Worm (Caenorhabditis elegans) whole organism, young adult: Measurements from ENCODE around the gene ZK1240.5.

Experiments
- B0019.2 ChIP-seq: fragments of 200-800 bp; sonication (Bioruptor generic); conservative IDR thresholded peaks from 2 replicates; pipeline ENCODE4 v1.3.6; 2022; ENCODE audit warnings: missing genetic modification reagents, missing genetic modification characterization, missing compliant biosample characterization
- B0261.1 ChIP-seq: sonication (generic microtip); optimal IDR thresholded peaks from 2 replicates; lab custom pipeline; 2016; ENCODE audit warnings: mild to moderate bottlenecking, missing genetic modification characterization, moderate library complexity, missing compliant biosample characterization
- B0336.3 ChIP-seq: fragments of 200-800 bp; sonication (Bioruptor generic); IDR thresholded peaks from 2 replicates; pipeline ENCODE4 v1.3.6; 2022; ENCODE audit warnings: missing genetic modification characterization, missing compliant biosample characterization
- C06A6.2 ChIP-seq: fragments of 200-800 bp; sonication (Bioruptor generic); conservative IDR thresholded peaks from 2 replicates; pipeline ENCODE4 v1.3.6; 2022; ENCODE audit warnings: missing genetic modification characterization, missing compliant biosample characterization
- F23B12.7 ChIP-seq: sonication (generic microtip); optimal IDR thresholded peaks from 2 replicates; lab custom pipeline; 2017; ENCODE audit warnings: missing genetic modification characterization, mild to moderate bottlenecking, missing compliant biosample characterization, antibody characterized with exemption, moderate library complexity; ENCODE audit not compliant: insufficient read depth
- F55B11.4 ChIP-seq: sonication (generic microtip); optimal IDR thresholded peaks from 2 replicates; lab custom pipeline; 2016; ENCODE audit warnings: missing compliant biosample characterization, missing genetic modification characterization, borderline replicate concordance; ENCODE audit not compliant: insufficient read depth
- Y56A3A.18 ChIP-seq: fragments of 200-800 bp; sonication (Bioruptor generic); IDR thresholded peaks from 2 replicates; pipeline ENCODE4 v1.3.6; 2022; ENCODE audit warnings: missing genetic modification reagents, missing genetic modification characterization, missing compliant biosample characterization
- ZK185.1 ChIP-seq: sonication (generic microtip); optimal IDR thresholded peaks from 2 replicates; lab custom pipeline; 2016; ENCODE audit warnings: mild to moderate bottlenecking, missing genetic modification characterization, missing compliant biosample characterization; ENCODE audit not compliant: poor library complexity, severe bottlenecking
- aptf-2 ChIP-seq: fragments of 200-800 bp; sonication (Bioruptor generic); conservative IDR thresholded peaks from 2 replicates; pipeline ENCODE4 v1.3.6; 2022; ENCODE audit warnings: missing genetic modification reagents, missing genetic modification characterization, missing compliant biosample characterization
- aptf-3 ChIP-seq: fragments of 200-800 bp; sonication (Bioruptor generic); IDR thresholded peaks from 2 replicates; pipeline ENCODE4 v1.3.6; 2022; ENCODE audit warnings: missing genetic modification characterization, missing compliant biosample characterization
- attf-3 ChIP-seq: fragments of 200-800 bp; sonication (Bioruptor generic); conservative IDR thresholded peaks from 2 replicates; pipeline ENCODE4 v1.3.6; 2022; ENCODE audit warnings: missing genetic modification reagents, missing genetic modification characterization, missing compliant biosample characterization
- ccch-3 ChIP-seq: fragments of 200-800 bp; sonication (Bioruptor generic); optimal IDR thresholded peaks from 2 replicates; lab custom pipeline; 2018; ENCODE audit warnings: mild to moderate bottlenecking, missing genetic modification characterization, missing compliant biosample characterization
- cebp-2 ChIP-seq: fragments of 200-800 bp; sonication (Bioruptor generic); IDR thresholded peaks from 2 replicates; pipeline ENCODE4 v1.3.6; 2022; ENCODE audit warnings: missing genetic modification characterization, missing compliant biosample characterization
- ceh-58 ChIP-seq: fragments of 200-800 bp; sonication (Bioruptor generic); IDR thresholded peaks from 2 replicates; pipeline ENCODE4 v1.3.6; 2022; ENCODE audit warnings: missing genetic modification characterization, missing compliant biosample characterization
- dox-1 ChIP-seq: fragments of 200-800 bp; sonication (Bioruptor generic); IDR thresholded peaks from 2 replicates; pipeline ENCODE4 v1.3.6; 2022; ENCODE audit warnings: missing genetic modification reagents, missing genetic modification characterization, missing compliant biosample characterization
- dpl-1 ChIP-seq: fragments of 150-350 bp; optimal IDR thresholded peaks from 2 replicates; lab custom pipeline; 2014; ENCODE audit warnings: missing biosample characterization, missing genetic modification reagents, missing genetic modification characterization
- hmg-20 ChIP-seq: fragments of 200-800 bp; sonication (Bioruptor generic); IDR thresholded peaks from 2 replicates; pipeline ENCODE4 v1.3.6; 2022; ENCODE audit warnings: missing genetic modification reagents, missing genetic modification characterization, missing compliant biosample characterization
- lin-35 ChIP-seq, 3 experiments: fragments of 150-350 bp in 2 of 3; sonication (generic microtip) in 1 of 3; optimal IDR thresholded peaks; 2 replicates each; lab custom pipeline; 2014 to 2018; ENCODE audit warnings: missing biosample characterization in 3 of 3, missing genetic modification characterization in 3 of 3, missing genetic modification reagents in 3 of 3
- lin-40 ChIP-seq: sonication (generic microtip); optimal IDR thresholded peaks from 2 replicates; lab custom pipeline; 2016; ENCODE audit warnings: missing genetic modification characterization, mild to moderate bottlenecking, missing compliant biosample characterization, missing genotype, missing genetic modification reagents
- lsl-1 ChIP-seq: fragments of 200-800 bp; sonication (Bioruptor generic); optimal IDR thresholded peaks from 2 replicates; lab custom pipeline; 2018; ENCODE audit warnings: mild to moderate bottlenecking, missing genetic modification characterization, moderate library complexity, missing compliant biosample characterization
- madf-10 ChIP-seq: sonication (generic microtip); optimal IDR thresholded peaks from 2 replicates; lab custom pipeline; 2016; ENCODE audit warnings: mild to moderate bottlenecking, missing genetic modification characterization, missing compliant biosample characterization
- madf-6 ChIP-seq: fragments of 200-800 bp; sonication (Bioruptor generic); IDR thresholded peaks from 2 replicates; pipeline ENCODE4 v1.3.6; 2022; ENCODE audit warnings: missing genetic modification reagents, missing genetic modification characterization, missing compliant biosample characterization
- nfyb-1 ChIP-seq: fragments of 200-800 bp; sonication (Bioruptor generic); IDR thresholded peaks from 2 replicates; pipeline ENCODE4 v1.3.6; 2022; ENCODE audit warnings: missing genetic modification reagents, missing genetic modification characterization, missing compliant biosample characterization
- nhr-120 ChIP-seq: fragments of 200-800 bp; sonication (Bioruptor generic); IDR thresholded peaks from 2 replicates; pipeline ENCODE4 v1.3.6; 2022; ENCODE audit warnings: missing genetic modification characterization, missing compliant biosample characterization
- nhr-80 ChIP-seq: sonication (generic microtip); optimal IDR thresholded peaks from 2 replicates; lab custom pipeline; 2016; ENCODE audit warnings: missing genetic modification characterization, missing compliant biosample characterization
- repo-1 ChIP-seq: sonication (generic microtip); optimal IDR thresholded peaks from 2 replicates; lab custom pipeline; 2017; ENCODE audit warnings: mild to moderate bottlenecking, missing genetic modification characterization, missing compliant biosample characterization
- snpc-1.1 ChIP-seq: sonication (generic microtip); optimal IDR thresholded peaks from 2 replicates; lab custom pipeline; 2017; ENCODE audit warnings: missing genetic modification characterization, mild to moderate bottlenecking, missing compliant biosample characterization, antibody characterized with exemption, moderate library complexity, missing genotype, missing genetic modification reagents; ENCODE audit not compliant: insufficient read depth
- snpc-1.3 ChIP-seq: sonication (generic microtip); optimal IDR thresholded peaks from 2 replicates; lab custom pipeline; 2017; ENCODE audit warnings: missing genetic modification characterization, mild to moderate bottlenecking, missing compliant biosample characterization, antibody characterized with exemption, moderate library complexity, missing genotype, missing genetic modification reagents; ENCODE audit not compliant: insufficient read depth
- snpc-3.4 ChIP-seq: sonication (generic microtip); optimal IDR thresholded peaks from 2 replicates; lab custom pipeline; 2017; ENCODE audit warnings: missing genetic modification characterization, mild to moderate bottlenecking, missing compliant biosample characterization, antibody characterized with exemption, moderate library complexity, missing genotype, missing genetic modification reagents
- unc-62 ChIP-seq: fragments of 150-350 bp; optimal IDR thresholded peaks from 2 replicates; lab custom pipeline; 2014; ENCODE audit warnings: missing biosample characterization, missing genetic modification reagents, missing genetic modification characterization
- ztf-28 ChIP-seq: fragments of 200-800 bp; sonication (Bioruptor generic); IDR thresholded peaks from 2 replicates; pipeline ENCODE4 v1.3.6; 2022; ENCODE audit warnings: missing genetic modification reagents, missing genetic modification characterization, missing compliant biosample characterization
- ztf-6 ChIP-seq: fragments of 200-800 bp; sonication (Bioruptor generic); IDR thresholded peaks from 2 replicates; pipeline ENCODE4 v1.3.6; 2022; ENCODE audit warnings: missing genetic modification reagents, missing genetic modification characterization, missing compliant biosample characterization

ZK1240.5 gene

DNA sequence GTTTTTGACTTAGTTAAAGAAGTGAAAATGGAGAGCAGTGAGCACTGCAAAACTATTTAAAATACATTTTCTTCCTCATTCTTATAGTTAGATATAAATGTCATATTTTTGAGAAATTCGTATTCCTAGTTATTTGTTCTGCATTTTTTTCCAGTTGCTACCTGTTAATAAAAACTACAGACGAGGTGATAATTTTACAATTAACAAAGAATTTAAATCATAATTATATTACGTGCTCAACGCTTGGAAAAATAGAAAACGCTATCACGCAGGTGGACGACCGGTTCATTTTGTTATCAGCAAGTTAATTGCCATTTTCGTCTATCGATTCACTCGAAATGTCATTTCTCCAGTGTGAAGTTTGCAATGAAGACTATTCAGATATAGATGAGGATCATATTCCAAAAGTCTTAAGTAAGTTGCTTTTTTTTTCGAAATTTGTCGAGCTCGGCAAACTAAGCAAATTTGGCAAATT, at the start of gene ZK1240.5, which contains the start of gene ZK1240.9:
ZK1240.5 (minus strand) TSS at position 51 of the 475 bp plus-strand sequence.
ZK1240.9 (plus strand) TSS at position 307 of the 475 bp plus-strand sequence.
- TF ChIP-seq snpc-1.1 (no peak), nhr-80 (tag; lab: Kevin White, UChicago) (peak; percentile 57)

ce11 chrII:2366623-2367365, 49.1 kb upstream of the ZK1240.5 start, which contains the start of the genes F43C11.12 and F16G10.5:
Gene F43C11.12, minus strand, starts transcription at chrII:2366723.
Gene F16G10.5, plus strand, starts transcription at chrII:2367315.
- no peak for TF ChIP-seq B0336.3 (GFP tag; lab: Robert Waterston, UW)
- no peak for TF ChIP-seq B0261.1 (tag; lab: Kevin White, UChicago)
- TF ChIP-seq nfyb-1, result no peak
- TF ChIP-seq hmg-20 (GFP tag; lab: Robert Waterston, UW), result no peak

ce11 chrII:2363673-2364072, 45.9 kb upstream of the ZK1240.5 start, which contains the start of gene F43C11.11:
Gene F43C11.11, minus strand, starts transcription at chrII:2363773.
- no peak for TF ChIP-seq unc-62
- no peak for TF ChIP-seq ccch-3
- no peak for TF ChIP-seq aptf-2 (GFP tag; lab: Robert Waterston, UW)
- no peak for TF ChIP-seq lin-35 (GFP tag; optimal IDR thresholded peaks at IDR 0.05; lab: Kevin White, UChicago)
- no peak for TF ChIP-seq attf-3
- no peak for TF ChIP-seq cebp-2 (GFP tag; lab: Robert Waterston, UW)
- no peak for TF ChIP-seq madf-6
- TF ChIP-seq lsl-1 (GFP tag; lab: Kevin White, UChicago), result no peak
- no peak for TF ChIP-seq snpc-3.4 (tag; lab: Kevin White, UChicago)
- no peak for TF ChIP-seq ztf-28 (GFP tag; lab: Robert Waterston, UW)
- TF ChIP-seq dox-1 (GFP tag; lab: Robert Waterston, UW), result no peak
- no peak for TF ChIP-seq C06A6.2 (GFP tag; lab: Robert Waterston, UW)
- TF ChIP-seq F23B12.7, result no peak
- no peak for TF ChIP-seq ztf-6 (GFP tag; lab: Robert Waterston, UW)
- no peak for TF ChIP-seq B0261.1 (tag; lab: Kevin White, UChicago)
- no peak for TF ChIP-seq ZK185.1 (tag; lab: Kevin White, UChicago)
- TF ChIP-seq madf-10 (tag; lab: Kevin White, UChicago), result no peak
- TF ChIP-seq repo-1 (tag; lab: Kevin White, UChicago), result no peak

DNA sequence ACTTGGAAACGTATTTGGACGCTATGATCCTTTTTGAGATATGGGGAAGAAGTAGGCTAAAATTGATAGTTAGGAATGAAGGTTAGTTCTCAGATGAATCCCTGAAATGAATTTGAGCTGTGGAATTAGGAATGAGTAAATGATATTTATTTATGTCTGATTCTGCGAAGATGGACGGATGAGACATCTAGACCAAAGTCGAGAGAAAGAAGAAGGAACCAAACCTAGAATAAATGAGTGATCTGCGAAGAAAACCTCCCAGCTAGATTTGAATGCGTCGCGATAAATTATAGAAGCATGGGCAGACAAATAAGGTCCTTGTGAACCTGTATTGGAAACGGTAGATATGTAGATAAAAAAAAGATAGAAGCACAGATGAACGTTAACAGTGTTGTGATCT, 42.2 kb upstream of the ZK1240.5 start, which contains the start of gene F43C11.16:
F43C11.16 (minus strand) TSS at position 101 of the 400 bp plus-strand sequence.
- TF ChIP-seq dpl-1 (GFP tag; lab: Kevin White, UChicago) (no peak), aptf-3 (no peak), ceh-58 (GFP tag; lab: Robert Waterston, UW) (no peak), Y56A3A.18 (GFP tag; lab: Robert Waterston, UW) (no peak), F55B11.4 (tag; lab: Kevin White, UChicago) (no peak), ZK185.1 (tag; lab: Kevin White, UChicago) (no peak), lin-40 (tag; lab: Kevin White, UChicago) (no peak), nhr-120 (no peak), C06A6.2 (GFP tag; lab: Robert Waterston, UW) (no peak), B0019.2 (GFP tag; lab: Robert Waterston, UW) (no peak), snpc-1.3 (tag; lab: Kevin White, UChicago) (no peak)
- TF ChIP-seq, all 124 proteins: peak for 0
